Fruit fly (Drosophila melanogaster) whole organism, wandering third instar larva: ENCODE data around the gene CG4267.

Experiments used
- Dfd ChIP-seq: fragments of >200 bp; optimal IDR thresholded peaks from 2 replicates; lab custom pipeline; 2017; ENCODE audit warnings: missing biosample characterization, missing genetic modification characterization
- Dif ChIP-seq: fragments of 200-275, 200-300 bp; sonication (Bioruptor generic); optimal IDR thresholded peaks from 2 replicates; lab custom pipeline; 2018; ENCODE audit warnings: missing biosample characterization, missing genetic modification characterization; ENCODE audit not compliant: partially characterized antibody
- GATAd ChIP-seq: sonication (Bioruptor generic); optimal IDR thresholded peaks from 2 replicates; lab custom pipeline; 2016; ENCODE audit warnings: missing biosample characterization, missing genetic modification characterization
- HLH106 ChIP-seq: fragments of 200-800 bp; optimal IDR thresholded peaks from 3 replicates; lab custom pipeline; 2019; ENCODE audit warnings: missing biosample characterization, mild to moderate bottlenecking, missing genetic modification characterization, moderate library complexity
- Hr78 ChIP-seq: fragments of >200 bp; optimal IDR thresholded peaks from 2 replicates; lab custom pipeline; 2017; ENCODE audit warnings: missing biosample characterization, missing genetic modification characterization
- Hr83 ChIP-seq: fragments of 200-300 bp; sonication (Bioruptor generic); optimal IDR thresholded peaks from 2 replicates; lab custom pipeline; 2016; ENCODE audit warnings: missing biosample characterization, mild to moderate bottlenecking, missing genetic modification characterization, moderate library complexity; ENCODE audit not compliant: poor library complexity, severe bottlenecking
- Mio ChIP-seq: sonication (Bioruptor generic); optimal IDR thresholded peaks from 2 replicates; lab custom pipeline; 2016; ENCODE audit warnings: missing biosample characterization, missing genetic modification characterization
- Myc ChIP-seq: fragments of >200 bp; optimal IDR thresholded peaks from 2 replicates; lab custom pipeline; 2017
- dsf ChIP-seq: sonication (Bioruptor generic); optimal IDR thresholded peaks from 2 replicates; lab custom pipeline; 2016; ENCODE audit warnings: missing biosample characterization, missing genetic modification characterization, borderline replicate concordance
- lola ChIP-seq: fragments of >200 bp; optimal IDR thresholded peaks from 2 replicates; lab custom pipeline; 2017; ENCODE audit warnings: missing biosample characterization, missing genetic modification characterization
- pan ChIP-seq: fragments of >200 bp; optimal IDR thresholded peaks from 2 replicates; lab custom pipeline; 2017
- psq ChIP-seq: fragments of 200-800 bp; sonication (Bioruptor generic); optimal IDR thresholded peaks from 3 replicates; lab custom pipeline; 2017; ENCODE audit warnings: missing biosample characterization, mild to moderate bottlenecking, missing genetic modification characterization, moderate library complexity
- usp ChIP-seq: fragments of >200 bp; optimal IDR thresholded peaks from 2 replicates; lab custom pipeline; 2017; ENCODE audit warnings: missing biosample characterization, missing genetic modification characterization

dm6 chr2L:2287807-2288206, 45.6 kb downstream of the CG4267 start, which contains the start of gene CG42658:
- TF ChIP-seq Dif (GFP tag; lab: Kevin White, UChicago) (no peak), dsf (GFP tag; lab: Kevin White, UChicago) (no peak), Mio (GFP tag; lab: Kevin White, UChicago) (no peak), Dfd (GFP tag; lab: Kevin White, UChicago) (no peak), usp (no peak), Myc (lab: Kevin White, UChicago) (no peak), Hr78 (GFP tag; lab: Kevin White, UChicago) (no peak), pan (lab: Kevin White, UChicago) (no peak), HLH106 (tag; lab: Kevin White, UChicago) (no peak), Hr83 (GFP tag; lab: Kevin White, UChicago) (no peak), psq (GFP tag; lab: Kevin White, UChicago) (no peak), GATAd (GFP tag; lab: Kevin White, UChicago) (no peak), lola (GFP tag; lab: Kevin White, UChicago) (no peak)
